Fruit fly (Drosophila melanogaster) whole organism, embryonic: Measurements from ENCODE around the gene CG6878.

ENCODE experiments used
- BtbVII ChIP-seq: fragments of 200-800 bp; sonication (Bioruptor generic); optimal IDR thresholded peaks from 3 replicates; lab custom pipeline; 2017; ENCODE audit warnings: missing biosample characterization, mild to moderate bottlenecking, missing genetic modification characterization
- CG10147 ChIP-seq: fragments of 200-800 bp; sonication (Bioruptor generic); optimal IDR thresholded peaks from 2 replicates; lab custom pipeline; 2019; ENCODE audit warnings: missing biosample characterization, mild to moderate bottlenecking, missing genetic modification characterization, moderate library complexity
- CG1024 ChIP-seq: fragments of 200-800 bp; sonication (Bioruptor generic); IDR thresholded peaks from 2 replicates; pipeline ENCODE4 v1.3.6; 2022; ENCODE audit warnings: missing biosample characterization, missing genetic modification characterization
- CG11560 ChIP-seq: fragments of 200-800 bp; sonication (Bioruptor generic); IDR thresholded peaks from 3 replicates; pipeline ENCODE4 v1.3.6; 2022; ENCODE audit warnings: missing biosample characterization, missing genetic modification characterization
- CG11723 ChIP-seq: fragments of 200-800 bp; sonication (Bioruptor generic); optimal IDR thresholded peaks from 2 replicates; lab custom pipeline; 2017; ENCODE audit warnings: missing biosample characterization, mild to moderate bottlenecking, missing genetic modification characterization
- CG12071 ChIP-seq: fragments of 200-800 bp; sonication (Bioruptor generic); optimal IDR thresholded peaks from 3 replicates; lab custom pipeline; 2018; ENCODE audit warnings: missing biosample characterization, mild to moderate bottlenecking, missing genetic modification characterization
- CG12155 ChIP-seq: fragments of 200-800 bp; sonication (Bioruptor generic); optimal IDR thresholded peaks from 3 replicates; lab custom pipeline; 2016; ENCODE audit warnings: missing biosample characterization, missing genetic modification characterization
- CG12942 ChIP-seq: fragments of 200-800 bp; sonication (Bioruptor generic); optimal IDR thresholded peaks from 3 replicates; lab custom pipeline; 2016; ENCODE audit warnings: missing biosample characterization, missing genetic modification characterization
- CG13624 ChIP-seq: fragments of 200-800 bp; sonication (Bioruptor generic); optimal IDR thresholded peaks from 2 replicates; lab custom pipeline; 2016; ENCODE audit warnings: missing biosample characterization, missing genetic modification characterization
- CG14667 ChIP-seq: fragments of 200-800 bp; sonication (Bioruptor generic); IDR thresholded peaks from 2 replicates; pipeline ENCODE4 v1.3.6; 2022; ENCODE audit warnings: missing biosample characterization, missing genetic modification characterization
- CG14965 ChIP-seq: fragments of 200-800 bp; sonication (Bioruptor generic); optimal IDR thresholded peaks from 2 replicates; lab custom pipeline; 2016; ENCODE audit warnings: missing biosample characterization, missing genetic modification characterization, borderline replicate concordance
- CG17186 ChIP-seq: fragments of 200-800 bp; sonication (Bioruptor generic); optimal IDR thresholded peaks from 3 replicates; lab custom pipeline; 2017; ENCODE audit warnings: missing biosample characterization, missing genetic modification reagents, missing genetic modification characterization
- CG17385 ChIP-seq: fragments of 200-800 bp; sonication (Bioruptor generic); optimal IDR thresholded peaks from 3 replicates; lab custom pipeline; 2018; ENCODE audit warnings: missing biosample characterization, mild to moderate bottlenecking, missing genetic modification characterization
- CG2875 ChIP-seq: fragments of 200-800 bp; sonication (Bioruptor generic); optimal IDR thresholded peaks from 2 replicates; lab custom pipeline; 2017; ENCODE audit warnings: missing biosample characterization, mild to moderate bottlenecking, missing genetic modification characterization, missing genetic modification reagents
- CG31224 ChIP-seq: fragments of 200-800 bp; sonication (Bioruptor generic); IDR thresholded peaks from 2 replicates; pipeline ENCODE4 v1.3.6; 2022; ENCODE audit warnings: missing biosample characterization, missing genetic modification characterization
- CG32772 ChIP-seq: fragments of 200-800 bp; sonication (Bioruptor generic); IDR thresholded peaks from 2 replicates; pipeline ENCODE4 v1.3.6; 2022; ENCODE audit warnings: missing biosample characterization, missing genetic modification characterization
- CG3838 ChIP-seq: fragments of 200-800 bp; sonication (Bioruptor generic); optimal IDR thresholded peaks from 3 replicates; lab custom pipeline; 2016; ENCODE audit warnings: missing biosample characterization, missing genetic modification characterization
- CG8089 ChIP-seq: fragments of 200-800 bp; sonication (Bioruptor generic); optimal IDR thresholded peaks from 3 replicates; lab custom pipeline; 2016; ENCODE audit warnings: missing biosample characterization, missing genetic modification characterization
- CG8478 ChIP-seq: fragments of >200 bp; optimal IDR thresholded peaks from 2 replicates; lab custom pipeline; 2018
- Chrac-16 ChIP-seq: fragments of 200-800 bp; sonication (Bioruptor generic); optimal IDR thresholded peaks from 3 replicates; lab custom pipeline; 2016; ENCODE audit warnings: missing biosample characterization, missing genetic modification characterization
- GATAe ChIP-seq: fragments of 200-800 bp; sonication (Bioruptor generic); conservative IDR thresholded peaks from 2 replicates; pipeline ENCODE4 v1.3.6; 2022; ENCODE audit warnings: missing biosample characterization, missing genetic modification characterization
- Hmx ChIP-seq: fragments of 200-800 bp; sonication (Bioruptor generic); optimal IDR thresholded peaks from 2 replicates; lab custom pipeline; 2016; ENCODE audit warnings: missing biosample characterization, missing genetic modification characterization
- Lim3 ChIP-seq: fragments of 200-800 bp; sonication (Bioruptor generic); IDR thresholded peaks from 2 replicates; pipeline ENCODE4 v1.3.6; 2022; ENCODE audit warnings: missing biosample characterization, missing genetic modification characterization
- Lpt ChIP-seq: fragments of >200 bp; optimal IDR thresholded peaks from 2 replicates; lab custom pipeline; 2018; ENCODE audit warnings: missing biosample characterization, missing genetic modification characterization
- Med ChIP-seq: fragments of 200-800 bp; sonication (Bioruptor generic); peaks from one replicate; lab custom pipeline; 2016; ENCODE audit warnings: missing biosample characterization, missing genetic modification characterization, mild to moderate bottlenecking, inconsistent platforms, moderate library complexity
- NFAT ChIP-seq: fragments of 200-800 bp; sonication (Bioruptor generic); IDR thresholded peaks from 2 replicates; pipeline ENCODE4 v1.3.6; 2022; ENCODE audit warnings: missing biosample characterization, missing genetic modification characterization
- Nf-YB ChIP-seq: fragments of 200-800 bp; sonication (Bioruptor generic); optimal IDR thresholded peaks from 3 replicates; lab custom pipeline; 2019; ENCODE audit warnings: missing biosample characterization, mild to moderate bottlenecking, missing genetic modification characterization, moderate library complexity
- NfI ChIP-seq: fragments of 200-800 bp; sonication (Bioruptor generic); optimal IDR thresholded peaks from 3 replicates; lab custom pipeline; 2018; ENCODE audit warnings: missing biosample characterization, mild to moderate bottlenecking, missing genetic modification characterization, moderate library complexity
- Sin3A ChIP-seq: fragments of >200 bp; optimal IDR thresholded peaks from 2 replicates; lab custom pipeline; 2018
- Ssrp ChIP-seq: fragments of 200-800 bp; sonication (Bioruptor generic); optimal IDR thresholded peaks from 2 replicates; lab custom pipeline; 2018; ENCODE audit warnings: missing biosample characterization, mild to moderate bottlenecking, missing genetic modification characterization, moderate library complexity
- al ChIP-seq: fragments of 200-800 bp; sonication (Bioruptor generic); IDR thresholded peaks from 2 replicates; pipeline ENCODE4 v1.3.6; 2022; ENCODE audit warnings: missing biosample characterization, missing genetic modification characterization
- cas ChIP-seq: fragments of 200-800 bp; sonication (Bioruptor generic); IDR thresholded peaks from 2 replicates; pipeline ENCODE4 v1.3.6; 2022; ENCODE audit warnings: missing biosample characterization, missing genetic modification characterization
- dm ChIP-seq: fragments of 200-800 bp; sonication (Bioruptor generic); optimal IDR thresholded peaks from 3 replicates; lab custom pipeline; 2016; ENCODE audit warnings: missing biosample characterization, missing genetic modification characterization
- dysf ChIP-seq: fragments of 200-800 bp; sonication (Bioruptor generic); IDR thresholded peaks from 3 replicates; pipeline ENCODE4 v1.3.6; 2022; ENCODE audit warnings: missing biosample characterization, missing genetic modification characterization
- fd96Cb ChIP-seq: fragments of 200-800 bp; sonication (Bioruptor generic); optimal IDR thresholded peaks from 2 replicates; lab custom pipeline; 2018; ENCODE audit warnings: missing biosample characterization, mild to moderate bottlenecking, missing genetic modification characterization, moderate library complexity
- ftz-f1 ChIP-seq: fragments of 200-800 bp; sonication (Bioruptor generic); optimal IDR thresholded peaks from 2 replicates; lab custom pipeline; 2016; ENCODE audit warnings: missing biosample characterization, missing genetic modification characterization
- gsb-n ChIP-seq: fragments of 200-800 bp; sonication (Bioruptor generic); optimal IDR thresholded peaks from 3 replicates; lab custom pipeline; 2018; ENCODE audit warnings: missing biosample characterization, mild to moderate bottlenecking, missing genetic modification characterization
- h ChIP-seq: fragments of >200 bp; optimal IDR thresholded peaks from 2 replicates; lab custom pipeline; 2017
- hbn ChIP-seq: fragments of 200-800 bp; sonication (Bioruptor generic); IDR thresholded peaks from 2 replicates; pipeline ENCODE4 v1.3.6; 2022; ENCODE audit warnings: missing biosample characterization, missing genetic modification characterization; ENCODE audit not compliant: partially characterized antibody
- hth ChIP-seq: fragments of >200 bp; optimal IDR thresholded peaks from 2 replicates; lab custom pipeline; 2017; ENCODE audit warnings: inconsistent platforms
- kah ChIP-seq: fragments of 200-800 bp; sonication (Bioruptor generic); optimal IDR thresholded peaks from 2 replicates; lab custom pipeline; 2018; ENCODE audit warnings: missing biosample characterization, mild to moderate bottlenecking, missing genetic modification characterization
- kni ChIP-seq: fragments of 200-800 bp; sonication (Bioruptor generic); optimal IDR thresholded peaks from 3 replicates; lab custom pipeline; 2017; ENCODE audit warnings: mild to moderate bottlenecking, missing biosample characterization, missing genetic modification reagents, missing genetic modification characterization
- knrl ChIP-seq: fragments of 200-800 bp; sonication (Bioruptor generic); IDR thresholded peaks from 3 replicates; pipeline ENCODE4 v1.3.6; 2022; ENCODE audit warnings: missing biosample characterization, missing genetic modification characterization; ENCODE audit not compliant: partially characterized antibody
- lmd ChIP-seq: fragments of 200-800 bp; sonication (Bioruptor generic); IDR thresholded peaks from 2 replicates; pipeline ENCODE4 v1.3.6; 2022; ENCODE audit warnings: missing biosample characterization, missing genetic modification characterization
- pnt ChIP-seq: fragments of 200-800 bp; sonication (Bioruptor generic); optimal IDR thresholded peaks from 3 replicates; lab custom pipeline; 2016; ENCODE audit warnings: missing biosample characterization, missing genetic modification characterization
- sr ChIP-seq: fragments of 200-800 bp; sonication (Bioruptor generic); IDR thresholded peaks from 3 replicates; pipeline ENCODE4 v1.3.6; 2022; ENCODE audit warnings: missing biosample characterization, missing genetic modification characterization
- stc ChIP-seq: fragments of 200-800 bp; sonication (Bioruptor generic); IDR thresholded peaks from 2 replicates; pipeline ENCODE4 v1.3.6; 2022; ENCODE audit warnings: missing biosample characterization, missing genetic modification characterization
- tll ChIP-seq, 2 experiments: fragments of 200-800 bp in 1 of 2; fragments of >200 bp in 1 of 2; sonication (Bioruptor generic) in 1 of 2; optimal IDR thresholded peaks; 2 replicates each; lab custom pipeline; 2017 to 2019; ENCODE audit warnings: missing biosample characterization in 2 of 2, missing genetic modification characterization in 2 of 2, mild to moderate bottlenecking in 1 of 2, moderate library complexity in 1 of 2
- twi ChIP-seq: fragments of 200-800 bp; optimal IDR thresholded peaks from 2 replicates; lab custom pipeline; 2019; ENCODE audit warnings: missing biosample characterization, mild to moderate bottlenecking, missing genetic modification characterization, moderate library complexity
- wdn ChIP-seq: fragments of 200-800 bp; sonication (Bioruptor generic); IDR thresholded peaks from 2 replicates; pipeline ENCODE4 v1.3.6; 2022; ENCODE audit warnings: missing biosample characterization, missing genetic modification characterization

Gene CG6878

dm6 chr3L:15178618-15179017 lies 17.0 kb downstream of the CG6878 start (continued):
- TF ChIP-seq hbn = no peak
- TF ChIP-seq Med (GFP tag; lab: Kevin White, UChicago) = peak; percentile 78
- TF ChIP-seq NfI (GFP tag; lab: Kevin White, UChicago) = no peak
- TF ChIP-seq Lim3 = no peak
- TF ChIP-seq tll (GFP tag; optimal IDR thresholded peaks at IDR 0.05; lab: Kevin White, UChicago) = no peak
- TF ChIP-seq BtbVII (GFP tag; lab: Kevin White, UChicago) = no peak
- no peak for TF ChIP-seq knrl
- TF ChIP-seq kni (GFP tag; lab: Kevin White, UChicago) = peak; percentile 42
- no peak for TF ChIP-seq hth (lab: Kevin White, UChicago)
- TF ChIP-seq dm = no peak
- TF ChIP-seq cas (GFP tag; lab: Robert Waterston, UW) = no peak
- TF ChIP-seq al (GFP tag; lab: Robert Waterston, UW) = no peak
- TF ChIP-seq CG2875 (GFP tag; lab: Kevin White, UChicago) = no peak
- no peak for TF ChIP-seq fd96Cb (tag; lab: Kevin White, UChicago)
- no peak for TF ChIP-seq twi (tag; lab: Kevin White, UChicago)
- no peak for TF ChIP-seq CG17385 (GFP tag; lab: Kevin White, UChicago)
- no peak for TF ChIP-seq CG3838 (GFP tag; lab: Kevin White, UChicago)
- TF ChIP-seq CG12942 (GFP tag; lab: Kevin White, UChicago) = no peak
- TF ChIP-seq pnt (GFP tag; lab: Kevin White, UChicago) = no peak
- TF ChIP-seq Sin3A (lab: Kevin White, UChicago) = no peak
- 0 out of 2 replicates have a peak, but pooled peaks have one; percentile 40 for TF ChIP-seq wdn (GFP tag; lab: Robert Waterston, UW)
- peak; percentile 12; the same call in 1 of the 2 replicates for TF ChIP-seq CG1024 (GFP tag; lab: Robert Waterston, UW)
- no peak for TF ChIP-seq CG12071 (GFP tag; lab: Kevin White, UChicago)
- TF ChIP-seq CG12155 (GFP tag; lab: Kevin White, UChicago) = no peak
- no peak for TF ChIP-seq GATAe (GFP tag; lab: Robert Waterston, UW)
- no peak for TF ChIP-seq CG11723 (GFP tag; lab: Kevin White, UChicago)
- TF ChIP-seq Lpt (GFP tag; lab: Kevin White, UChicago) = no peak
- no peak for TF ChIP-seq gsb-n
- TF ChIP-seq lmd (GFP tag; lab: Robert Waterston, UW) = 0 out of 2 replicates have a peak, but pooled peaks have one; percentile 7
- no peak for TF ChIP-seq sr
- TF ChIP-seq CG31224 = no peak
- no peak for TF ChIP-seq CG8478 (lab: Kevin White, UChicago)
- TF ChIP-seq CG11560 (tag; lab: Robert Waterston, UW) = no peak
- no peak for TF ChIP-seq CG14667 (GFP tag; lab: Robert Waterston, UW)
- no peak for TF ChIP-seq CG14965 (GFP tag; lab: Kevin White, UChicago)
- no peak for TF ChIP-seq Ssrp (tag; lab: Kevin White, UChicago)
- no peak for TF ChIP-seq ftz-f1 (GFP tag; lab: Kevin White, UChicago)
- TF ChIP-seq kah (GFP tag; lab: Kevin White, UChicago) = no peak
- TF ChIP-seq CG32772 (GFP tag; lab: Robert Waterston, UW) = no peak
- TF ChIP-seq CG13624 (GFP tag; lab: Kevin White, UChicago) = no peak
- no peak for TF ChIP-seq h (lab: Kevin White, UChicago)
- TF ChIP-seq Hmx = no peak
- TF ChIP-seq CG8089 (GFP tag; lab: Kevin White, UChicago) = no peak
- TF ChIP-seq NFAT (GFP tag; lab: Robert Waterston, UW) = no peak
- TF ChIP-seq Chrac-16 (GFP tag; lab: Kevin White, UChicago) = no peak
- no peak for TF ChIP-seq Nf-YB (GFP tag; lab: Kevin White, UChicago)
- TF ChIP-seq dysf (GFP tag; lab: Robert Waterston, UW) = no peak
- TF ChIP-seq CG10147 (GFP tag; lab: Kevin White, UChicago) = no peak
- TF ChIP-seq stc (GFP tag; lab: Robert Waterston, UW) = no peak
- TF ChIP-seq CG17186 (GFP tag; lab: Kevin White, UChicago) = no peak
